Worm (Caenorhabditis elegans) whole organism, L3 larva: ENCODE results near the gene Y97E10B.1.

Experiments used
- aly-2 ChIP-seq: fragments of 150-350 bp; optimal IDR thresholded peaks from 2 replicates; lab custom pipeline; 2014; ENCODE audit warnings: missing biosample characterization, missing genetic modification characterization
- ceh-16 ChIP-seq: sonication (generic microtip); optimal IDR thresholded peaks from 2 replicates; lab custom pipeline; 2017; ENCODE audit warnings: missing biosample characterization, missing genetic modification characterization
- ceh-28 ChIP-seq: fragments of 150-350 bp; optimal IDR thresholded peaks from 2 replicates; lab custom pipeline; 2014; ENCODE audit warnings: missing biosample characterization, missing genetic modification reagents, missing genetic modification characterization
- ceh-9 ChIP-seq: sonication (generic microtip); optimal IDR thresholded peaks from 2 replicates; lab custom pipeline; 2018; ENCODE audit warnings: missing biosample characterization, missing genetic modification characterization
- egl-27 ChIP-seq: sonication (generic microtip); optimal IDR thresholded peaks from 4 replicates; lab custom pipeline; 2017; ENCODE audit warnings: missing biosample characterization, missing genetic modification reagents, missing genetic modification characterization
- egl-5 ChIP-seq: fragments of 150-350 bp; optimal IDR thresholded peaks from 2 replicates; lab custom pipeline; 2017; ENCODE audit warnings: missing biosample characterization, missing genetic modification reagents, missing genetic modification characterization, inconsistent platforms
- elt-1 ChIP-seq: fragments of 150-350 bp; optimal IDR thresholded peaks from 2 replicates; lab custom pipeline; 2014; ENCODE audit warnings: missing biosample characterization, missing genetic modification characterization
- elt-2 ChIP-seq: sonication (generic microtip); optimal IDR thresholded peaks from 2 replicates; lab custom pipeline; 2016; ENCODE audit warnings: missing genetic modification reagents, mild to moderate bottlenecking, missing genetic modification characterization, missing compliant biosample characterization
- elt-3 ChIP-seq, 3 experiments: fragments of 150-350 bp in 1 of 3; sonication (generic microtip) in 2 of 3; optimal IDR thresholded peaks; 2 replicates in 2 of 3; 4 replicates in 1 of 3; lab custom pipeline; 2014 to 2017; ENCODE audit warnings: missing biosample characterization in 3 of 3, missing genetic modification characterization in 3 of 3
- eor-1 ChIP-seq, 2 experiments: fragments of 150-350 bp; optimal IDR thresholded peaks; 2 replicates each; lab custom pipeline; 2014 to 2018; ENCODE audit warnings: missing biosample characterization in 2 of 2, missing genetic modification characterization in 2 of 2
- fkh-10 ChIP-seq: sonication (generic microtip); optimal IDR thresholded peaks from 2 replicates; lab custom pipeline; 2017; ENCODE audit warnings: missing biosample characterization, missing genetic modification reagents, missing genetic modification characterization
- fos-1 ChIP-seq: fragments of 150-350 bp; optimal IDR thresholded peaks from 2 replicates; lab custom pipeline; 2014; ENCODE audit warnings: missing biosample characterization, missing genetic modification characterization
- hmg-11 ChIP-seq: sonication (generic microtip); optimal IDR thresholded peaks from 2 replicates; lab custom pipeline; 2016; ENCODE audit warnings: missing genetic modification characterization, missing compliant biosample characterization
- jun-1 ChIP-seq: fragments of 150-350 bp; optimal IDR thresholded peaks from 2 replicates; lab custom pipeline; 2014; ENCODE audit warnings: missing biosample characterization, missing genetic modification reagents, missing genetic modification characterization
- lin-15B ChIP-seq: fragments of 150-350 bp; optimal IDR thresholded peaks from 2 replicates; lab custom pipeline; 2014; ENCODE audit warnings: missing biosample characterization, missing genetic modification characterization
- lin-39 ChIP-seq: fragments of 150-350 bp; optimal IDR thresholded peaks from 2 replicates; lab custom pipeline; 2018; ENCODE audit warnings: missing biosample characterization, missing genetic modification reagents, missing genetic modification characterization
- mml-1 ChIP-seq: fragments of 150-350 bp; sonication (generic microtip); optimal IDR thresholded peaks from 3 replicates; lab custom pipeline; 2014; ENCODE audit warnings: missing biosample characterization, missing genetic modification characterization
- nfya-1 ChIP-seq: sonication (generic microtip); optimal IDR thresholded peaks from 2 replicates; lab custom pipeline; 2017; ENCODE audit warnings: missing genetic modification characterization, mild to moderate bottlenecking, missing compliant biosample characterization, antibody characterized with exemption, moderate library complexity; ENCODE audit not compliant: insufficient read depth
- nhr-11 ChIP-seq: fragments of 150-350 bp; optimal IDR thresholded peaks from 2 replicates; lab custom pipeline; 2014; ENCODE audit warnings: missing biosample characterization, missing genetic modification characterization
- nhr-23 ChIP-seq: fragments of 150-350 bp; optimal IDR thresholded peaks from 2 replicates; lab custom pipeline; 2014; ENCODE audit warnings: missing biosample characterization, missing genetic modification reagents, missing genetic modification characterization
- nhr-25 ChIP-seq: sonication (generic microtip); optimal IDR thresholded peaks from 2 replicates; lab custom pipeline; 2017; ENCODE audit warnings: missing biosample characterization, missing genetic modification characterization
- nhr-28 ChIP-seq: fragments of 150-350 bp; optimal IDR thresholded peaks from 2 replicates; lab custom pipeline; 2014; ENCODE audit warnings: missing biosample characterization, missing genetic modification characterization
- nhr-43 ChIP-seq: sonication (generic microtip); optimal IDR thresholded peaks from 2 replicates; lab custom pipeline; 2016; ENCODE audit warnings: mild to moderate bottlenecking, missing genetic modification characterization, missing compliant biosample characterization; ENCODE audit not compliant: poor library complexity, severe bottlenecking
- nhr-76 ChIP-seq: fragments of 150-350 bp; sonication (generic microtip); optimal IDR thresholded peaks from 5 replicates; lab custom pipeline; 2014; ENCODE audit warnings: missing biosample characterization, missing genetic modification characterization
- pha-4 ChIP-seq: fragments of 150-350 bp; optimal IDR thresholded peaks from 2 replicates; lab custom pipeline; 2014; ENCODE audit warnings: missing biosample characterization, missing genetic modification reagents, missing genetic modification characterization
- pqm-1 ChIP-seq: fragments of 150-350 bp; optimal IDR thresholded peaks from 2 replicates; lab custom pipeline; 2017; ENCODE audit warnings: missing biosample characterization, missing genetic modification characterization, inconsistent platforms
- sea-2 ChIP-seq: fragments of 150-350 bp; sonication (generic microtip); optimal IDR thresholded peaks from 4 replicates; lab custom pipeline; 2014; ENCODE audit warnings: missing biosample characterization, missing genetic modification reagents, missing genetic modification characterization
- skn-1 ChIP-seq: fragments of 150-350 bp; optimal IDR thresholded peaks from 2 replicates; lab custom pipeline; 2014; ENCODE audit warnings: missing biosample characterization, missing genetic modification characterization
- snpc-4 ChIP-seq: fragments of 150-350 bp; optimal IDR thresholded peaks from 2 replicates; lab custom pipeline; 2014; ENCODE audit warnings: missing biosample characterization, missing genetic modification characterization
- zag-1 ChIP-seq: fragments of 150-350 bp; optimal IDR thresholded peaks from 2 replicates; lab custom pipeline; 2014; ENCODE audit warnings: missing biosample characterization, missing genetic modification characterization
- ztf-11 ChIP-seq: fragments of 150-350 bp; optimal IDR thresholded peaks from 2 replicates; lab custom pipeline; 2014; ENCODE audit warnings: missing biosample characterization, missing genetic modification characterization

The Y97E10B.1 gene

ce11 chrV:7971376-7971775 is 27.7 kb downstream of the Y97E10B.1 start:
- TF ChIP-seq pha-4 (tag; lab: Kevin White, UChicago) (no peak), nhr-11 (no peak), nfya-1 (tag; lab: Kevin White, UChicago) (no peak), pqm-1 (tag; lab: Kevin White, UChicago) (no peak), zag-1 (tag; lab: Kevin White, UChicago) (no peak), snpc-4 (tag; lab: Kevin White, UChicago) (no peak), hmg-11 (no peak), ceh-9 (tag; lab: Kevin White, UChicago) (no peak), aly-2 (no peak), nhr-28 (tag; lab: Kevin White, UChicago) (no peak), lin-15B (tag; lab: Kevin White, UChicago) (no peak), egl-5 (tag; lab: Kevin White, UChicago) (no peak), nhr-23 (tag; lab: Kevin White, UChicago) (no peak), fos-1 (tag; lab: Kevin White, UChicago) (no peak), egl-27 (tag; lab: Kevin White, UChicago) (no peak)

ce11 chrV:7977701-7978461 is 34.2 kb downstream of the Y97E10B.1 start, which contains the start of gene let-413:
let-413 (minus strand) TSS chrV:7977776.
- TF ChIP-seq snpc-4 (tag; lab: Kevin White, UChicago) (no peak), ceh-16 (tag; lab: Kevin White, UChicago) (no peak), jun-1 (tag; lab: Kevin White, UChicago) (no peak), elt-1 (tag; lab: Kevin White, UChicago) (no peak), elt-2 (tag; lab: Kevin White, UChicago) (peak; percentile 62), pqm-1 (tag; lab: Kevin White, UChicago) (peak; percentile 67), mml-1 (tag; lab: Kevin White, UChicago) (no peak), nhr-43 (tag; lab: Kevin White, UChicago) (no peak), nfya-1 (tag; lab: Kevin White, UChicago) (peak; percentile 25), pha-4 (tag; lab: Kevin White, UChicago) (peak; percentile 47)

- TF ChIP-seq nhr-23 (tag; lab: Kevin White, UChicago) (peak; percentile 55), ceh-28 (tag; lab: Kevin White, UChicago) (peak; percentile 45), aly-2 (no peak), pqm-1 (tag; lab: Kevin White, UChicago) (peak; percentile 12), eor-1 (tag; optimal IDR thresholded peaks at IDR 0.05; lab: Kevin White, UChicago) (no peak), nfya-1 (tag; lab: Kevin White, UChicago) (peak; percentile 32), nhr-25 (tag; lab: Kevin White, UChicago) (peak; percentile 93), lin-15B (tag; lab: Kevin White, UChicago) (peak; percentile 14), elt-2 (tag; lab: Kevin White, UChicago) (peak; percentile 31), lin-39 (tag; lab: Kevin White, UChicago) (peak; percentile 1), pha-4 (tag; lab: Kevin White, UChicago) (peak; percentile 73), egl-5 (tag; lab: Kevin White, UChicago) (no peak), sea-2 (no peak), hmg-11 (peak; percentile 32)
Measured at ce11 chrV:7978798-7979197, 35.1 kb downstream of the Y97E10B.1 start.

ce11 chrV:7980370-7980987 is 36.8 kb downstream of the Y97E10B.1 start:
- peak; percentile 77 for TF ChIP-seq lin-39 (tag; lab: Kevin White, UChicago)
- TF ChIP-seq jun-1 (tag; lab: Kevin White, UChicago), result no peak
- peak; percentile 56 for TF ChIP-seq nfya-1 (tag; lab: Kevin White, UChicago)
- TF ChIP-seq aly-2, result no peak
- TF ChIP-seq skn-1 (tag; lab: Kevin White, UChicago), result no peak
- TF ChIP-seq ztf-11 (tag; lab: Kevin White, UChicago), result no peak
- no peak for TF ChIP-seq nhr-25 (tag; lab: Kevin White, UChicago)
- TF ChIP-seq egl-5 (tag; lab: Kevin White, UChicago), result no peak
- TF ChIP-seq egl-27 (tag; lab: Kevin White, UChicago), result no peak
- TF ChIP-seq elt-3 (tag; optimal IDR thresholded peaks at IDR 0.05; lab: Kevin White, UChicago), result no peak
- peak; percentile 34 for TF ChIP-seq fkh-10 (GFP tag; lab: Kevin White, UChicago)
- peak; percentile 30 for TF ChIP-seq lin-15B (tag; lab: Kevin White, UChicago)
- peak; percentile 43 for TF ChIP-seq elt-1 (tag; lab: Kevin White, UChicago)
- no peak for TF ChIP-seq nhr-76
- no peak for TF ChIP-seq fos-1 (tag; lab: Kevin White, UChicago)
- peak; percentile 43 for TF ChIP-seq snpc-4 (tag; lab: Kevin White, UChicago)
- no peak for TF ChIP-seq sea-2
